Worm (Caenorhabditis elegans) whole organism, late embryonic: ENCODE results near the gene R02D5.3.

ENCODE experiments used
- C08G9.2 ChIP-seq: sonication (generic microtip); optimal IDR thresholded peaks from 2 replicates; lab custom pipeline; 2016; ENCODE audit warnings: mild to moderate bottlenecking, missing genetic modification characterization, moderate library complexity, missing compliant biosample characterization
- K09A11.1 ChIP-seq: sonication (generic microtip); optimal IDR thresholded peaks from 2 replicates; lab custom pipeline; 2017; ENCODE audit warnings: antibody characterized with exemption, mild to moderate bottlenecking, missing genetic modification characterization, missing compliant biosample characterization; ENCODE audit not compliant: insufficient read depth
- T23F11.4 ChIP-seq: fragments of 200-800 bp; sonication (Bioruptor generic); optimal IDR thresholded peaks from 2 replicates; lab custom pipeline; 2018; ENCODE audit warnings: mild to moderate bottlenecking, missing genetic modification characterization, missing compliant biosample characterization
- ama-1 ChIP-seq: fragments of 150-350 bp; optimal IDR thresholded peaks from 2 replicates; lab custom pipeline; 2014
- ceh-14 ChIP-seq: sonication (generic microtip); optimal IDR thresholded peaks from 2 replicates; lab custom pipeline; 2016; ENCODE audit warnings: missing genotype, missing genetic modification characterization, missing compliant biosample characterization
- ceh-2 ChIP-seq: sonication (generic microtip); optimal IDR thresholded peaks from 2 replicates; lab custom pipeline; 2016; ENCODE audit warnings: missing genotype, missing genetic modification characterization, missing compliant biosample characterization
- ceh-22 ChIP-seq: sonication (generic microtip); optimal IDR thresholded peaks from 2 replicates; lab custom pipeline; 2017; ENCODE audit warnings: missing biosample characterization, missing genetic modification characterization
- ceh-24 ChIP-seq: sonication (generic microtip); optimal IDR thresholded peaks from 2 replicates; lab custom pipeline; 2016; ENCODE audit warnings: mild to moderate bottlenecking, missing genetic modification characterization, missing compliant biosample characterization
- ceh-31 ChIP-seq: sonication (generic microtip); optimal IDR thresholded peaks from 2 replicates; lab custom pipeline; 2016; ENCODE audit warnings: missing genetic modification characterization, missing compliant biosample characterization
- ceh-48 ChIP-seq: sonication (generic microtip); optimal IDR thresholded peaks from 2 replicates; lab custom pipeline; 2016; ENCODE audit warnings: missing genetic modification characterization, inconsistent platforms, missing compliant biosample characterization
- ceh-6 ChIP-seq: fragments of 200-800 bp; sonication (Bioruptor generic); optimal IDR thresholded peaks from 2 replicates; lab custom pipeline; 2018; ENCODE audit warnings: mild to moderate bottlenecking, missing genetic modification characterization, missing compliant biosample characterization
- che-1 ChIP-seq: sonication (generic microtip); optimal IDR thresholded peaks from 2 replicates; lab custom pipeline; 2016; ENCODE audit warnings: mild to moderate bottlenecking, missing genetic modification characterization, missing compliant biosample characterization
- dmd-4 ChIP-seq: sonication (generic microtip); optimal IDR thresholded peaks from 2 replicates; lab custom pipeline; 2016; ENCODE audit warnings: borderline replicate concordance, missing genetic modification characterization, missing compliant biosample characterization
- dve-1 ChIP-seq: sonication (generic microtip); optimal IDR thresholded peaks from 2 replicates; lab custom pipeline; 2017; ENCODE audit warnings: antibody characterized with exemption, mild to moderate bottlenecking, missing genetic modification characterization, missing compliant biosample characterization
- elt-4 ChIP-seq: sonication (generic microtip); optimal IDR thresholded peaks from 2 replicates; lab custom pipeline; 2016; ENCODE audit warnings: missing genetic modification characterization, missing compliant biosample characterization
- eyg-1 ChIP-seq: sonication (generic microtip); optimal IDR thresholded peaks from 2 replicates; lab custom pipeline; 2016; ENCODE audit warnings: missing genotype, missing genetic modification characterization, missing compliant biosample characterization
- fax-1 ChIP-seq: sonication (generic microtip); optimal IDR thresholded peaks from 2 replicates; lab custom pipeline; 2016; ENCODE audit warnings: missing genotype, missing genetic modification characterization, missing compliant biosample characterization
- hlh-15 ChIP-seq: sonication (generic microtip); optimal IDR thresholded peaks from 2 replicates; lab custom pipeline; 2016; ENCODE audit warnings: missing genetic modification characterization, missing compliant biosample characterization
- hlh-6 ChIP-seq: sonication (generic microtip); optimal IDR thresholded peaks from 2 replicates; lab custom pipeline; 2016; ENCODE audit warnings: missing genotype, missing genetic modification characterization, missing compliant biosample characterization
- lim-6 ChIP-seq: sonication (generic microtip); optimal IDR thresholded peaks from 2 replicates; lab custom pipeline; 2016; ENCODE audit warnings: missing genetic modification characterization, missing compliant biosample characterization
- lin-11 ChIP-seq: fragments of 200-800 bp; sonication (Bioruptor generic); optimal IDR thresholded peaks from 2 replicates; lab custom pipeline; 2018; ENCODE audit warnings: mild to moderate bottlenecking, missing genetic modification characterization, missing compliant biosample characterization
- madf-2 ChIP-seq: sonication (generic microtip); optimal IDR thresholded peaks from 2 replicates; lab custom pipeline; 2017; ENCODE audit warnings: missing genetic modification characterization, missing compliant biosample characterization
- nhr-11 ChIP-seq: fragments of 150-350 bp; optimal IDR thresholded peaks from 2 replicates; lab custom pipeline; 2014; ENCODE audit warnings: missing biosample characterization, missing genetic modification characterization
- pat-9 ChIP-seq: fragments of 200-800 bp; sonication (Bioruptor generic); optimal IDR thresholded peaks from 2 replicates; lab custom pipeline; 2018; ENCODE audit warnings: mild to moderate bottlenecking, missing genetic modification characterization, moderate library complexity, missing compliant biosample characterization
- pax-1 ChIP-seq: fragments of 150-350 bp; optimal IDR thresholded peaks from 2 replicates; lab custom pipeline; 2014; ENCODE audit warnings: missing biosample characterization, missing genetic modification characterization
- pha-2 ChIP-seq: sonication (generic microtip); optimal IDR thresholded peaks from 2 replicates; lab custom pipeline; 2017; ENCODE audit warnings: mild to moderate bottlenecking, missing genetic modification characterization, missing compliant biosample characterization
- pqm-1 ChIP-seq: sonication (generic microtip); optimal IDR thresholded peaks from 2 replicates; lab custom pipeline; 2016; ENCODE audit warnings: missing genetic modification characterization, missing compliant biosample characterization
- rnt-1 ChIP-seq: sonication (generic microtip); optimal IDR thresholded peaks from 2 replicates; lab custom pipeline; 2016; ENCODE audit warnings: missing genetic modification characterization, missing compliant biosample characterization
- syd-9 ChIP-seq: sonication (generic microtip); optimal IDR thresholded peaks from 2 replicates; lab custom pipeline; 2016; ENCODE audit warnings: mild to moderate bottlenecking, missing genetic modification characterization, moderate library complexity, missing compliant biosample characterization
- tbx-2 ChIP-seq: sonication (generic microtip); optimal IDR thresholded peaks from 2 replicates; lab custom pipeline; 2016; ENCODE audit warnings: missing genetic modification characterization, missing compliant biosample characterization
- tbx-7 ChIP-seq: sonication (generic microtip); optimal IDR thresholded peaks from 2 replicates; lab custom pipeline; 2016; ENCODE audit warnings: missing genotype, missing genetic modification characterization, missing compliant biosample characterization
- ttx-3 ChIP-seq: sonication (generic microtip); optimal IDR thresholded peaks from 2 replicates; lab custom pipeline; 2016; ENCODE audit warnings: missing genetic modification reagents, missing genetic modification characterization, missing compliant biosample characterization
- unc-3 ChIP-seq, 2 experiments: fragments of 200-800 bp in 1 of 2; sonication (Bioruptor generic) in 1 of 2; sonication (generic microtip) in 1 of 2; conservative IDR thresholded peaks in 1 of 2; optimal IDR thresholded peaks in 1 of 2; 2 replicates each; pipeline versions ENCODE4 v1.3.6 to Lab custom; 2016 to 2022; ENCODE audit warnings: missing compliant biosample characterization in 2 of 2, missing genetic modification characterization in 2 of 2, missing genetic modification reagents in 1 of 2
- unc-86 ChIP-seq: sonication (generic microtip); optimal IDR thresholded peaks from 2 replicates; lab custom pipeline; 2016; ENCODE audit warnings: missing genetic modification characterization, missing compliant biosample characterization
- zip-5 ChIP-seq: sonication (generic microtip); optimal IDR thresholded peaks from 2 replicates; lab custom pipeline; 2016; ENCODE audit warnings: missing genetic modification characterization, missing compliant biosample characterization

Gene R02D5.3

DNA sequence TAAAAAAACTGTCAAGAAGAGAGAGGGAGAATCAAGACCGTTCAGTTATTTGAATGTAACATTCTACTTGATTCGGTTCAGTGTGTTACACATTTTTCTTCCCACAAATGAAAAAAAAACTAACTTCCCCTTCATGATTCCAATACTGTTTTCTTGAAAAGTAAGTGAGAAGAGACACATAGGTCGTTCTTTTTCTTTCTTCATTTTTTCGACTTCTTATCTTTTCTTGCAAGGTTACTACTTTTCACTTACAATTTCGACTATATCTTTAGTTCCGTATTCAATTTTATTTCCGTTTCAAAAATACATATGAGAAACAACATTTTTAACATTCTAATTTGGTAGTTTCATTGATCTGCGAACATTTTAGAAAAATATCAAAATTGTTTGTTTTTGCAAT is 43.7 kb upstream of the R02D5.3 start:
- no peak for TF ChIP-seq ceh-48 (tag; lab: Kevin White, UChicago)
- no peak for TF ChIP-seq T23F11.4 (GFP tag; lab: Kevin White, UChicago)
- no peak for TF ChIP-seq ceh-6 (GFP tag; lab: Kevin White, UChicago)
- no peak for TF ChIP-seq ceh-22
- no peak for TF ChIP-seq ceh-31 (tag; lab: Kevin White, UChicago)
- TF ChIP-seq pha-2 (tag; lab: Kevin White, UChicago): no peak
- no peak for TF ChIP-seq dve-1 (tag; lab: Kevin White, UChicago)
- TF ChIP-seq pax-1 (tag; lab: Kevin White, UChicago): no peak
- no peak for TF ChIP-seq che-1
- TF ChIP-seq ceh-24 (tag; lab: Kevin White, UChicago): no peak

DNA sequence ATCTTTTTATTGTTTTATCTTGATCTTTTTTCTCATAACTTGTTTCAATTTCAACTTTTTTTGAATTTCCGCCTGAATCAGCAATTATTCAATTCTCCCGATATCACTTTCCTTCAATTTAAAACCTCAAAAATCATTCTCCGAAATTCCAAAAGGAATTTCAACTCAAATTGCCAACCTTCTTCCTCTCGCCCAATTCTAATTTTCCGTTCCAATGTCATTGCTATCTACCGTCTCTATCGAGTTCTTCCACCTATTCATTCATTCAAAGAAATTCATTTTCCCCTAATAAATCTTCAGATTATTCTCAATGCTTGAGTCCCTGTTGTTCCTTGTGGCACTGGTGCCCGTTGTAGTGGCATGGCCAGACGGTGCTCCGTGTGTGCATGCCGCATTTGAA is 42.1 kb upstream of the R02D5.3 start, which contains the start of gene F23B12.4:
TSS of gene F23B12.4 (plus strand) at position 301 of the 400 bp plus-strand sequence.
- TF ChIP-seq nhr-11 (tag; lab: Kevin White, UChicago): no peak
- no peak for TF ChIP-seq lin-11 (tag; lab: Kevin White, UChicago)
- TF ChIP-seq elt-4 (tag; lab: Kevin White, UChicago): no peak
- no peak for TF ChIP-seq pat-9 (tag; lab: Kevin White, UChicago)
- TF ChIP-seq hlh-15 (tag; lab: Kevin White, UChicago): no peak
- no peak for TF ChIP-seq unc-3 (GFP tag; conservative IDR thresholded peaks at IDR 0.05; lab: Robert Waterston, UW)
- TF ChIP-seq unc-3 (tag; optimal IDR thresholded peaks at IDR 0.05; lab: Kevin White, UChicago): no peak
- TF ChIP-seq ceh-24 (tag; lab: Kevin White, UChicago): no peak
- no peak for TF ChIP-seq syd-9 (tag; lab: Kevin White, UChicago)
- TF ChIP-seq K09A11.1 (tag; lab: Kevin White, UChicago): no peak
- no peak for TF ChIP-seq pqm-1 (tag; lab: Kevin White, UChicago)
- TF ChIP-seq tbx-7 (tag; lab: Kevin White, UChicago): no peak
- no peak for TF ChIP-seq eyg-1
- no peak for TF ChIP-seq hlh-6
- no peak for TF ChIP-seq madf-2 (tag; lab: Kevin White, UChicago)

DNA sequence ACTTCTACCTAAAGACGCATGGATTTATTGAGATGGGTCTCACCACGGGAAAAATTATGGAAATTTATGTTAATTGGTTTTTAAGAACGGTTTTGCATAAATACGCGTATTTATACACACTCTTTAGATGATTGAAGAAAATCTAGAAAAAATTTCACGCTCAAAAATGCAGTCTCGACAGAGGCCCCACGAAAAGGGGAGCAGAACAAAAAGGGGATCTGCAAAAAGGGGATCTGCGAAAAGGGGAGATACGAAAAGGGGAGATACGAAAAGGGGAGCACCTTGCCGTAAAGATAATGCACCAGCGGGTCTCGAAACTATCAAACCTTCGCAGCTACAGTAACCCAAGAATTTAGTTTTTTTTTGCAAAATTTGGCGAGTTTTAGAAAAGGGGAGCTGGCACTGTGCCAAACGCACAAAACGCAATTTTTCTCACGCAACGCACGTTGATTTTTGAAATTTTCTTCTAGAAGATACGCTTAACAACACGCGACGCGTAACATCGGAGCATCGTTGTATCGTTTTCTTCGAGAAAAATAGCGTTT is 39.4 kb upstream of the R02D5.3 start:
- peak; percentile 34 for TF ChIP-seq dmd-4 (tag; lab: Kevin White, UChicago)
- peak; percentile 72 for TF ChIP-seq tbx-2 (tag; lab: Kevin White, UChicago)
- peak; percentile 83 for TF ChIP-seq ceh-31 (tag; lab: Kevin White, UChicago)
- peak; percentile 25 for TF ChIP-seq fax-1
- TF ChIP-seq tbx-7 (tag; lab: Kevin White, UChicago): peak; percentile 25
- TF ChIP-seq rnt-1 (tag; lab: Kevin White, UChicago): peak; percentile 14
- TF ChIP-seq ceh-14 (tag; lab: Kevin White, UChicago): peak; percentile 50
- peak; percentile 45 for TF ChIP-seq ceh-2 (tag; lab: Kevin White, UChicago)
- TF ChIP-seq zip-5 (tag; lab: Kevin White, UChicago): peak; percentile 23
- peak; percentile 68 for TF ChIP-seq C08G9.2 (tag; lab: Kevin White, UChicago)
- TF ChIP-seq lim-6 (tag; lab: Kevin White, UChicago): peak; percentile 50

DNA sequence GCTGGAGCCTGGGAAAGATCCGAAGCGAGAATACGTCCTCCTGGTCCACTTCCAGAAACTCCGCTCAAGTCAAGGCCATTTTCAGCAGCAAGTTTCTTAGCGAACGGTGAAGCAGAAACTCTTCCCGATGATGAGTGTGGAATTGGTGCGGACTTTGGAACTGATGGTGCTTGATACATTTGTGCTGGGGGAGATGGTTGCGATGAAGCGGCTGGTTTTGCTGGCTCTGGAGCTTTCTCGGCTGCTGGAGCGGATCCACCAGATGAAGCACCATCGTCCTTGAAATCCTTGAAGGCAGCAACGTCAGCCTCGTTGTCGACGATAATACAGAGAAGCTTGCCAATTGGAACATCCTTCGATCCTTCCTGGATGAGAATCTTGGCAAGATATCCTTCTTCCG is 36.5 kb upstream of the R02D5.3 start:
- no peak for TF ChIP-seq ttx-3 (tag; lab: Kevin White, UChicago)
- TF ChIP-seq rnt-1 (tag; lab: Kevin White, UChicago): no peak
- no peak for TF ChIP-seq ama-1 (lab: Kevin White, UChicago)
- no peak for TF ChIP-seq unc-86 (tag; lab: Kevin White, UChicago)
- no peak for TF ChIP-seq lin-11 (tag; lab: Kevin White, UChicago)
